Worm (Caenorhabditis elegans): Measurements from ENCODE around the gene F16B4.6.

- TF ChIP-seq nhr-12 (tag; optimal IDR thresholded peaks at IDR 0.05) (no peak), unc-62 (GFP tag; optimal IDR thresholded peaks at IDR 0.05) (no peak), egl-27 (tag; optimal IDR thresholded peaks at IDR 0.05) (no peak), peb-1 (tag; optimal IDR thresholded peaks at IDR 0.05) (no peak), nhr-6 (tag; optimal IDR thresholded peaks at IDR 0.05) (no peak), elt-3 (tag; optimal IDR thresholded peaks at IDR 0.05) (no peak), nhr-25 (tag; optimal IDR thresholded peaks at IDR 0.05) (no peak), nhr-10 (tag; optimal IDR thresholded peaks at IDR 0.05) (no peak), elt-1 (tag; optimal IDR thresholded peaks at IDR 0.05) (no peak), mdl-1 (tag; optimal IDR thresholded peaks at IDR 0.05) (no peak), ceh-16 (tag; optimal IDR thresholded peaks at IDR 0.05) (no peak)
Measured at ce11 chrV:1629329-1629728, 42.3 kb downstream of the F16B4.6 start, which contains the start of gene nhr-238.
